Fruit fly (Drosophila melanogaster): ENCODE results near the gene Sras.
A peak's percentile ranks its signal among the peaks of the same experiment; 100 is the strongest.

DNA sequence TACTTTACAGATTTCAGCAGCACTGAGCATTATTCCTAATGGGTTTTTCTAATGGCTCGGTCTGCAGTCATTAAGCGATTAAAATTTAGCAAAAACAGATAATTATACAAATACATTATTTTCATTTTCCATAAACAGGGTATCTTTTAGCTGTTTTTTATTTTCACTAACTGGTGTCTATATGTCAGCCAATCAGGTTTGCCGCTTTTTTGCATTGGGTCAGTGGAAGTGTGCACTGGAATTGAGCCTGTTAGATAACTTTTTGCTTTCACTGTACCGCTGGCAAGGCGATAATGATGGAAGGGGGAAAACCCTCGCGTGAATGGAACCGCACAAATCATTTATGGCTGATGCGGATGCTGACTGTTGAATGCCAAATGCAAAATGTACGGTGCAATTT is 11.9 kb downstream of the Sras start:
- TF ChIP-seq dsf (GFP tag; optimal IDR thresholded peaks at IDR 0.05; ENCODE audit: borderline replicate concordance) (no peak), h (GFP tag; optimal IDR thresholded peaks at IDR 0.05) (no peak), Rel (GFP tag; optimal IDR thresholded peaks at IDR 0.05) (no peak), Rel (tag; optimal IDR thresholded peaks at IDR 0.05) (peak; percentile 82), fru (GFP tag; optimal IDR thresholded peaks at IDR 0.05) (no peak), woc (GFP tag; optimal IDR thresholded peaks at IDR 0.05) (no peak), Dfd (GFP tag; optimal IDR thresholded peaks at IDR 0.05) (no peak), usp (GFP tag; optimal IDR thresholded peaks at IDR 0.05) (no peak), pan (optimal IDR thresholded peaks at IDR 0.05) (no peak), sv (GFP tag; optimal IDR thresholded peaks at IDR 0.05) (no peak)

Data from whole organism, wandering third instar larva.